Fruit fly (Drosophila melanogaster): Measurements from ENCODE around the gene TpnC73F.
A peak's percentile ranks its signal among the peaks of the same experiment; 100 is the strongest.

The TpnC73F gene

dm6 chr3L:17042297-17042921 is 3.5 kb upstream of the TpnC73F start, which contains the start of the genes scaf6 and Papst2 (continued):
- no peak for TF ChIP-seq CG10959 (GFP tag; IDR thresholded peaks at IDR 0.05)
- TF ChIP-seq ewg (GFP tag; optimal IDR thresholded peaks at IDR 0.05): no peak
- TF ChIP-seq CG12744 (GFP tag; optimal IDR thresholded peaks at IDR 0.05): no peak
- no peak for TF ChIP-seq Bteb2 (GFP tag; optimal IDR thresholded peaks at IDR 0.05)
- TF ChIP-seq HmgZ (tag; optimal IDR thresholded peaks at IDR 0.05): peak; percentile 33
- TF ChIP-seq CG8388 (GFP tag; optimal IDR thresholded peaks at IDR 0.05): no peak
- no peak for TF ChIP-seq CG18476 (GFP tag; optimal IDR thresholded peaks at IDR 0.05)
- TF ChIP-seq bsh (GFP tag; optimal IDR thresholded peaks at IDR 0.05): no peak
- no peak for TF ChIP-seq CG7987 (GFP tag; optimal IDR thresholded peaks at IDR 0.05)
- TF ChIP-seq CG4404 (GFP tag; IDR thresholded peaks at IDR 0.05): no peak
- TF ChIP-seq CG33557 (GFP tag; optimal IDR thresholded peaks at IDR 0.05): no peak
- no peak for TF ChIP-seq lov (optimal IDR thresholded peaks at IDR 0.05)
- TF ChIP-seq lov (GFP tag; IDR thresholded peaks at IDR 0.05): no peak
- no peak for TF ChIP-seq scrt (GFP tag; optimal IDR thresholded peaks at IDR 0.05)
- no peak for TF ChIP-seq CG5180 (GFP tag; optimal IDR thresholded peaks at IDR 0.05)
- no peak for TF ChIP-seq sisA (GFP tag; IDR thresholded peaks at IDR 0.05)
- TF ChIP-seq CG4424 (GFP tag; optimal IDR thresholded peaks at IDR 0.05): peak; percentile 23
- peak; percentile 67 for TF ChIP-seq Med (GFP tag)
- TF ChIP-seq CG12299 (tag; optimal IDR thresholded peaks at IDR 0.05): no peak
- TF ChIP-seq CG16815 (GFP tag; optimal IDR thresholded peaks at IDR 0.05): no peak
- TF ChIP-seq chinmo (GFP tag; IDR thresholded peaks at IDR 0.05; ENCODE audit: partially characterized antibody): no peak
- no peak for TF ChIP-seq Sry-β (GFP tag; optimal IDR thresholded peaks at IDR 0.05)
- no peak for TF ChIP-seq bowl (GFP tag; IDR thresholded peaks at IDR 0.05)
- no peak for TF ChIP-seq Max (GFP tag; optimal IDR thresholded peaks at IDR 0.05)
- no peak for TF ChIP-seq Atf3 (GFP tag; optimal IDR thresholded peaks at IDR 0.05)
- no peak for TF ChIP-seq CG42726 (GFP tag; IDR thresholded peaks at IDR 0.05; ENCODE audit: partially characterized antibody)
- no peak for TF ChIP-seq Hmx (GFP tag; optimal IDR thresholded peaks at IDR 0.05)
- TF ChIP-seq gsb (GFP tag; IDR thresholded peaks at IDR 0.05): 0 out of 2 replicates have a peak, but pooled peaks have one; percentile 20
- TF ChIP-seq HLH3B (GFP tag; IDR thresholded peaks at IDR 0.05): no peak
- TF ChIP-seq nom (GFP tag; optimal IDR thresholded peaks at IDR 0.05): no peak
- TF ChIP-seq dpn (GFP tag; optimal IDR thresholded peaks at IDR 0.05): peak in 1 of 2 experiments; percentile 6
- TF ChIP-seq Bdp1 (GFP tag; optimal IDR thresholded peaks at IDR 0.05): no peak
- no peak for TF ChIP-seq Jarid2 (GFP tag; optimal IDR thresholded peaks at IDR 0.05)
- TF ChIP-seq NFAT (GFP tag; IDR thresholded peaks at IDR 0.05): no peak
- TF ChIP-seq CG12104 (GFP tag; optimal IDR thresholded peaks at IDR 0.05): peak; percentile 10
- no peak for TF ChIP-seq dati (GFP tag; IDR thresholded peaks at IDR 0.05)
- no peak for TF ChIP-seq maf-S (GFP tag; optimal IDR thresholded peaks at IDR 0.05)
- TF ChIP-seq wdn (GFP tag; IDR thresholded peaks at IDR 0.05): no peak
- TF ChIP-seq CG2202 (tag; optimal IDR thresholded peaks at IDR 0.05): no peak
- TF ChIP-seq CG4854 (GFP tag; optimal IDR thresholded peaks at IDR 0.05): no peak
- TF ChIP-seq CG2116 (GFP tag; optimal IDR thresholded peaks at IDR 0.05): peak; percentile 40
- no peak for TF ChIP-seq lab (GFP tag; optimal IDR thresholded peaks at IDR 0.05)
- no peak for TF ChIP-seq B-H2 (GFP tag; optimal IDR thresholded peaks at IDR 0.05)
- TF ChIP-seq gsb-n (tag; optimal IDR thresholded peaks at IDR 0.05): no peak
- TF ChIP-seq CG3847 (GFP tag; IDR thresholded peaks at IDR 0.05): peak; percentile 79
- TF ChIP-seq CG14050 (GFP tag; IDR thresholded peaks at IDR 0.05): no peak
- no peak for TF ChIP-seq odd (GFP tag; optimal IDR thresholded peaks at IDR 0.05)
- TF ChIP-seq lilli (GFP tag; optimal IDR thresholded peaks at IDR 0.05): no peak
- no peak for TF ChIP-seq CG8765 (GFP tag; IDR thresholded peaks at IDR 0.05)
- TF ChIP-seq Ets65A (GFP tag): no peak
- TF ChIP-seq crp (GFP tag; optimal IDR thresholded peaks at IDR 0.05): peak in 1 of 2 experiments; percentile 5
